Worm (Caenorhabditis elegans) whole organism, L1 larva: ENCODE measurements around the gene C14A11.9.

ENCODE experiments used
- C04F5.9 ChIP-seq: sonication (generic microtip); optimal IDR thresholded peaks from 2 replicates; lab custom pipeline; 2016; ENCODE audit warnings: missing genetic modification characterization, missing compliant biosample characterization
- C16A3.4 ChIP-seq: fragments of 150-350 bp; optimal IDR thresholded peaks from 2 replicates; lab custom pipeline; 2014; ENCODE audit warnings: missing biosample characterization, missing genetic modification characterization
- aly-2 ChIP-seq: fragments of 150-350 bp; optimal IDR thresholded peaks from 2 replicates; lab custom pipeline; 2014; ENCODE audit warnings: missing biosample characterization, missing genetic modification characterization
- ama-1 ChIP-seq: fragments of 150-350 bp; optimal IDR thresholded peaks from 2 replicates; lab custom pipeline; 2014
- blmp-1 ChIP-seq: fragments of 150-350 bp; optimal IDR thresholded peaks from 2 replicates; lab custom pipeline; 2014; ENCODE audit warnings: missing biosample characterization, missing genetic modification characterization
- ceh-8 ChIP-seq: fragments of 200-800 bp; sonication (Bioruptor generic); optimal IDR thresholded peaks from 2 replicates; lab custom pipeline; 2018; ENCODE audit warnings: mild to moderate bottlenecking, missing genetic modification characterization, moderate library complexity, missing compliant biosample characterization
- ceh-82 ChIP-seq, 3 experiments: fragments of 150-350 bp in 1 of 3; sonication (generic microtip) in 2 of 3; optimal IDR thresholded peaks; 2 replicates each; lab custom pipeline; 2014 to 2017; ENCODE audit warnings: missing biosample characterization in 3 of 3, missing genetic modification characterization in 3 of 3
- dpl-1 ChIP-seq, 3 experiments: fragments of 150-350 bp in 2 of 3; sonication (generic microtip) in 1 of 3; optimal IDR thresholded peaks; 2 replicates each; lab custom pipeline; 2014 to 2017; ENCODE audit warnings: missing biosample characterization in 3 of 3, missing genetic modification characterization in 3 of 3, missing genetic modification reagents in 3 of 3
- dsc-1 ChIP-seq: sonication (generic microtip); optimal IDR thresholded peaks from 2 replicates; lab custom pipeline; 2016; ENCODE audit warnings: mild to moderate bottlenecking, missing genetic modification characterization, missing compliant biosample characterization
- efl-1 ChIP-seq, 4 experiments: fragments of 150-350 bp; optimal IDR thresholded peaks in 3 of 4; peaks in 1 of 4; 1 replicate in 1 of 4; 2 replicates in 3 of 4; lab custom pipeline; 2014; ENCODE audit warnings: missing biosample characterization in 2 of 4, missing genetic modification characterization in 2 of 4, missing genetic modification reagents in 2 of 4
- efl-3 ChIP-seq: fragments of 200-800 bp; sonication (Bioruptor generic); optimal IDR thresholded peaks from 2 replicates; lab custom pipeline; 2018; ENCODE audit warnings: mild to moderate bottlenecking, missing genetic modification characterization, missing compliant biosample characterization
- egl-13 ChIP-seq: sonication (generic microtip); optimal IDR thresholded peaks from 2 replicates; lab custom pipeline; 2016; ENCODE audit warnings: missing genotype, missing genetic modification reagents, missing genetic modification characterization, missing compliant biosample characterization
- elt-2 ChIP-seq: sonication (generic microtip); optimal IDR thresholded peaks from 2 replicates; lab custom pipeline; 2016; ENCODE audit warnings: missing genetic modification characterization, mild to moderate bottlenecking, inconsistent platforms, missing compliant biosample characterization, missing genetic modification reagents
- fkh-8 ChIP-seq: sonication (generic microtip); optimal IDR thresholded peaks from 2 replicates; lab custom pipeline; 2016; ENCODE audit warnings: mild to moderate bottlenecking, missing genetic modification characterization, missing compliant biosample characterization
- fos-1 ChIP-seq: fragments of 150-350 bp; optimal IDR thresholded peaks from 2 replicates; lab custom pipeline; 2014; ENCODE audit warnings: missing biosample characterization, missing genetic modification characterization
- grh-1 ChIP-seq: fragments of 200-800 bp; sonication (Bioruptor generic); IDR thresholded peaks from 2 replicates; pipeline ENCODE4 v1.3.6; 2022; ENCODE audit warnings: missing genetic modification reagents, missing genetic modification characterization, missing compliant biosample characterization
- hlh-4 ChIP-seq: sonication (generic microtip); optimal IDR thresholded peaks from 2 replicates; lab custom pipeline; 2016; ENCODE audit warnings: mild to moderate bottlenecking, missing genetic modification characterization, missing compliant biosample characterization
- irx-1 ChIP-seq: sonication (generic microtip); optimal IDR thresholded peaks from 2 replicates; lab custom pipeline; 2016; ENCODE audit warnings: missing genetic modification characterization, missing compliant biosample characterization
- lin-14 ChIP-seq: fragments of 200-800 bp; sonication (Bioruptor generic); optimal IDR thresholded peaks from 2 replicates; lab custom pipeline; 2018; ENCODE audit warnings: mild to moderate bottlenecking, missing genetic modification characterization, moderate library complexity, missing compliant biosample characterization
- lin-35 ChIP-seq, 2 experiments: fragments of 150-350 bp; optimal IDR thresholded peaks; 2 replicates each; lab custom pipeline; 2014; ENCODE audit warnings: missing biosample characterization in 2 of 2, missing genetic modification characterization in 2 of 2, missing genetic modification reagents in 2 of 2
- lir-3 ChIP-seq: sonication (generic microtip); optimal IDR thresholded peaks from 2 replicates; lab custom pipeline; 2016; ENCODE audit warnings: mild to moderate bottlenecking, missing genetic modification characterization, moderate library complexity, missing compliant biosample characterization; ENCODE audit not compliant: poor library complexity
- lsy-2 ChIP-seq, 2 experiments: fragments of 150-350 bp; optimal IDR thresholded peaks; 2 replicates each; lab custom pipeline; 2014; ENCODE audit warnings: missing biosample characterization in 2 of 2, missing genetic modification characterization in 2 of 2
- mab-9 ChIP-seq: fragments of 200-800 bp; sonication (Bioruptor generic); IDR thresholded peaks from 2 replicates; pipeline ENCODE4 v1.3.6; 2022; ENCODE audit warnings: missing genetic modification reagents, missing genetic modification characterization, missing compliant biosample characterization
- mdl-1 ChIP-seq, 2 experiments: fragments of 150-350 bp; optimal IDR thresholded peaks; 2 replicates each; lab custom pipeline; 2014 to 2017; ENCODE audit warnings: missing biosample characterization in 2 of 2, missing genetic modification characterization in 2 of 2, inconsistent platforms in 1 of 2
- mef-2 ChIP-seq: fragments of 150-350 bp; optimal IDR thresholded peaks from 2 replicates; lab custom pipeline; 2014; ENCODE audit warnings: missing biosample characterization, missing genetic modification characterization
- mep-1 ChIP-seq: fragments of 150-350 bp; optimal IDR thresholded peaks from 2 replicates; lab custom pipeline; 2014; ENCODE audit warnings: missing biosample characterization, missing genetic modification characterization
- nhr-11 ChIP-seq: fragments of 150-350 bp; optimal IDR thresholded peaks from 2 replicates; lab custom pipeline; 2014; ENCODE audit warnings: missing biosample characterization, missing genetic modification characterization
- nhr-12 ChIP-seq: sonication (generic microtip); optimal IDR thresholded peaks from 2 replicates; lab custom pipeline; 2017; ENCODE audit warnings: missing biosample characterization, missing genetic modification characterization
- nhr-19 ChIP-seq: fragments of 200-800 bp; sonication (Bioruptor generic); conservative IDR thresholded peaks from 2 replicates; pipeline ENCODE4 v1.3.6; 2022; ENCODE audit warnings: missing genetic modification characterization, missing compliant biosample characterization
- nhr-20 ChIP-seq: sonication (generic microtip); optimal IDR thresholded peaks from 2 replicates; lab custom pipeline; 2016; ENCODE audit warnings: mild to moderate bottlenecking, missing genetic modification characterization, missing compliant biosample characterization
- nhr-28 ChIP-seq: fragments of 150-350 bp; optimal IDR thresholded peaks from 2 replicates; lab custom pipeline; 2014; ENCODE audit warnings: missing biosample characterization, missing genetic modification characterization
- nhr-47 ChIP-seq: sonication (generic microtip); optimal IDR thresholded peaks from 2 replicates; lab custom pipeline; 2016; ENCODE audit warnings: mild to moderate bottlenecking, missing genetic modification characterization, moderate library complexity, missing compliant biosample characterization
- nhr-71 ChIP-seq: sonication (generic microtip); optimal IDR thresholded peaks from 2 replicates; lab custom pipeline; 2016; ENCODE audit warnings: mild to moderate bottlenecking, missing genetic modification characterization, moderate library complexity, missing compliant biosample characterization
- nhr-76 ChIP-seq: sonication (generic microtip); optimal IDR thresholded peaks from 2 replicates; lab custom pipeline; 2017; ENCODE audit warnings: missing biosample characterization, missing genetic modification characterization
- nhr-85 ChIP-seq: sonication (generic microtip); peaks from one replicate; lab custom pipeline; 2016; ENCODE audit warnings: missing genetic modification characterization, inconsistent platforms, missing compliant biosample characterization
- nhr-90 ChIP-seq: sonication (generic microtip); optimal IDR thresholded peaks from 2 replicates; lab custom pipeline; 2016; ENCODE audit warnings: mild to moderate bottlenecking, missing genetic modification characterization, missing compliant biosample characterization; ENCODE audit not compliant: poor library complexity
- pax-3 ChIP-seq: fragments of 200-800 bp; sonication (Bioruptor generic); optimal IDR thresholded peaks from 2 replicates; lab custom pipeline; 2018; ENCODE audit warnings: mild to moderate bottlenecking, missing genetic modification characterization, moderate library complexity, missing compliant biosample characterization
- rnt-1 ChIP-seq: sonication (generic microtip); optimal IDR thresholded peaks from 2 replicates; lab custom pipeline; 2016; ENCODE audit warnings: mild to moderate bottlenecking, missing genetic modification characterization, moderate library complexity, missing compliant biosample characterization
- skn-1 ChIP-seq: fragments of 150-350 bp; optimal IDR thresholded peaks from 2 replicates; lab custom pipeline; 2014; ENCODE audit warnings: missing biosample characterization, missing genetic modification characterization
- snu-23 ChIP-seq: sonication (generic microtip); optimal IDR thresholded peaks from 2 replicates; lab custom pipeline; 2016; ENCODE audit warnings: missing genetic modification characterization, missing compliant biosample characterization
- sox-4 ChIP-seq: sonication (generic microtip); optimal IDR thresholded peaks from 2 replicates; lab custom pipeline; 2016; ENCODE audit warnings: missing genetic modification characterization, missing compliant biosample characterization
- swsn-7 ChIP-seq: sonication (generic microtip); optimal IDR thresholded peaks from 2 replicates; lab custom pipeline; 2016; ENCODE audit warnings: missing genetic modification characterization, missing compliant biosample characterization
- unc-130 ChIP-seq: fragments of 150-350 bp; optimal IDR thresholded peaks from 2 replicates; lab custom pipeline; 2017; ENCODE audit warnings: missing biosample characterization, missing genetic modification characterization, inconsistent platforms
- unc-62 ChIP-seq: fragments of 150-350 bp; optimal IDR thresholded peaks from 2 replicates; lab custom pipeline; 2014; ENCODE audit warnings: missing biosample characterization, missing genetic modification reagents, missing genetic modification characterization
- vab-15 ChIP-seq: sonication (generic microtip); optimal IDR thresholded peaks from 2 replicates; lab custom pipeline; 2017; ENCODE audit warnings: missing genotype, mild to moderate bottlenecking, missing genetic modification characterization, missing compliant biosample characterization

Gene C14A11.9

ce11 chrX:2802562-2803165 is 6.8 kb downstream of the C14A11.9 start, which contains the start of gene C14A11.2:
Gene C14A11.2 (plus strand): TSS chrX:2803112.
- no peak for TF ChIP-seq unc-62 (GFP tag; lab: Kevin White, UChicago)
- TF ChIP-seq nhr-12 (tag; lab: Kevin White, UChicago), result no peak
- peak; percentile 79 for TF ChIP-seq nhr-71 (tag; lab: Kevin White, UChicago)
- peak in 1 of 3 experiments; percentile 10 for TF ChIP-seq ceh-82 (tag; optimal IDR thresholded peaks at IDR 0.05; lab: Kevin White, UChicago)
- peak in 1 of 3 experiments; percentile 21 for TF ChIP-seq dpl-1 (GFP tag; optimal IDR thresholded peaks at IDR 0.05; lab: Kevin White, UChicago)
- no peak for TF ChIP-seq C16A3.4 (tag; lab: Kevin White, UChicago)
- TF ChIP-seq efl-3 (GFP tag; lab: Kevin White, UChicago), result no peak
- peak; percentile 35 for TF ChIP-seq rnt-1 (tag; lab: Kevin White, UChicago)
- TF ChIP-seq mab-9 (GFP tag; lab: Robert Waterston, UW), result no peak
- TF ChIP-seq lsy-2 (tag; optimal IDR thresholded peaks at IDR 0.05; lab: Kevin White, UChicago), result peak; percentile 0 to 39
- TF ChIP-seq nhr-47 (tag; lab: Kevin White, UChicago), result peak; percentile 63
- peak; percentile 57 for TF ChIP-seq lir-3
- peak; percentile 84 for TF ChIP-seq nhr-20
- TF ChIP-seq vab-15, result peak; percentile 63
- peak; percentile 71 for TF ChIP-seq nhr-85 (tag; lab: Kevin White, UChicago)
- TF ChIP-seq unc-130 (tag; lab: Kevin White, UChicago), result peak; percentile 33
- TF ChIP-seq nhr-11, result peak; percentile 0
- TF ChIP-seq aly-2, result no peak
- peak; percentile 65 for TF ChIP-seq fkh-8
- TF ChIP-seq snu-23 (GFP tag; lab: Kevin White, UChicago), result peak; percentile 69
- peak; percentile 78 for TF ChIP-seq blmp-1
- peak; percentile 18 for TF ChIP-seq egl-13 (tag; lab: Kevin White, UChicago)
- TF ChIP-seq nhr-90 (tag; lab: Kevin White, UChicago), result peak; percentile 50
- TF ChIP-seq pax-3, result peak; percentile 1
- TF ChIP-seq mdl-1 (tag; optimal IDR thresholded peaks at IDR 0.05; lab: Kevin White, UChicago), result peak in 1 of 2 experiments; percentile 90
- TF ChIP-seq nhr-28 (tag; lab: Kevin White, UChicago), result no peak
- TF ChIP-seq swsn-7 (tag; lab: Kevin White, UChicago), result peak; percentile 22
- TF ChIP-seq lin-14 (GFP tag; lab: Kevin White, UChicago), result peak; percentile 70
- peak; percentile 63 for TF ChIP-seq irx-1 (tag; lab: Kevin White, UChicago)
- TF ChIP-seq hlh-4 (tag; lab: Kevin White, UChicago), result no peak
- TF ChIP-seq lin-35 (GFP tag; optimal IDR thresholded peaks at IDR 0.05; lab: Kevin White, UChicago), result peak; percentile 12 to 79
- TF ChIP-seq ceh-8 (GFP tag; lab: Kevin White, UChicago), result no peak
- TF ChIP-seq nhr-19 (GFP tag; lab: Robert Waterston, UW), result peak; percentile 43
- no peak for TF ChIP-seq elt-2 (tag; lab: Kevin White, UChicago)
- TF ChIP-seq skn-1 (tag; lab: Kevin White, UChicago), result no peak
- peak; percentile 43 for TF ChIP-seq mep-1 (tag; lab: Kevin White, UChicago)
- no peak for TF ChIP-seq efl-1 (optimal IDR thresholded peaks at IDR 0.05; lab: Kevin White, UChicago)
- peak in 1 of 2 experiments; percentile 95 for TF ChIP-seq efl-1 (GFP tag; optimal IDR thresholded peaks at IDR 0.05 in 1 of 2; lab: Kevin White, UChicago)
- TF ChIP-seq dsc-1 (tag; lab: Kevin White, UChicago), result peak; percentile 15
- TF ChIP-seq, all 84 proteins: peak for 27

DNA sequence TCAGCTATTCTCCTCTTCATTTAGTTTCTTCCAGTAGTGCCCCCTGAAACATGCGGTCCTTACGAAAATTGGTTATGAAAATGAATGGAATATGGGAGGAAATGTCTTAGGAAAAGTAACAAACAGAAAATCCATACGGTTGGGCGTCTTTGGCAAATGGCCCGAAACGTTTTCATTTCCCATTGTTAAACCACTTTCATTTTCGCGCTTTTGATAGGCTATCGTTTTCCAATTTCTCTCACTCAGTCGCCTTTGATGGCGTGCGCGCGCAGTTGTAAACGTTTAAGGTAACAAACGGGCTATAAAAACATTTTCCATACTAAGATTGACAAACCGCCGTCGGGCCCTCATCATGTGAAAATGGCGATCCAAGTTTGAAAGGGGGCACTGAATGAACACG is 14.4 kb downstream of the C14A11.9 start:
- TF ChIP-seq aly-2 (no peak), sox-4 (no peak), ceh-82 (tag; optimal IDR thresholded peaks at IDR 0.05; lab: Kevin White, UChicago) (no peak), egl-13 (tag; lab: Kevin White, UChicago) (no peak), ama-1 (lab: Kevin White, UChicago) (no peak), unc-130 (tag; lab: Kevin White, UChicago) (no peak), lin-14 (GFP tag; lab: Kevin White, UChicago) (peak; percentile 8), C04F5.9 (tag; lab: Kevin White, UChicago) (no peak), snu-23 (GFP tag; lab: Kevin White, UChicago) (no peak), blmp-1 (peak; percentile 92), fos-1 (tag; lab: Kevin White, UChicago) (no peak), mef-2 (tag; lab: Kevin White, UChicago) (no peak), nhr-12 (tag; lab: Kevin White, UChicago) (no peak), nhr-76 (tag; lab: Kevin White, UChicago) (no peak), nhr-20 (no peak), unc-62 (GFP tag; lab: Kevin White, UChicago) (no peak), grh-1 (no peak)
